Worm (Caenorhabditis elegans): Measurements from ENCODE around the gene galt-1.

- TF ChIP-seq cebp-1 (GFP tag; IDR thresholded peaks at IDR 0.05): no peak
- no peak for TF ChIP-seq cebp-1 (tag; optimal IDR thresholded peaks at IDR 0.05)
- no peak for TF ChIP-seq F57C9.4 (tag; optimal IDR thresholded peaks at IDR 0.05)
These were observed 28.9 kb upstream of the galt-1 start, which contains the start of gene C04E6.5 for ce11 chrV:5901833-5902232.

Data from whole organism, young adult.